Worm (Caenorhabditis elegans): Measurements from ENCODE around the gene ZC21.8.

ZC21.8 gene

ce11 chrIII:8524773-8525172 lies 5.0 kb upstream of the ZC21.8 start, which contains the start of gene idpp-15:
TSS of gene idpp-15 (plus strand) at chrIII:8525073.
- TF ChIP-seq somi-1 (GFP tag; optimal IDR thresholded peaks at IDR 0.05) = no peak
- TF ChIP-seq lir-1 (GFP tag; conservative IDR thresholded peaks at IDR 0.05) = no peak
- TF ChIP-seq F52B5.7 (tag; optimal IDR thresholded peaks at IDR 0.05) = no peak
- no peak for TF ChIP-seq bed-1 (GFP tag; IDR thresholded peaks at IDR 0.05)
- TF ChIP-seq ztf-22 (GFP tag; optimal IDR thresholded peaks at IDR 0.05) = no peak
- TF ChIP-seq attf-3 (GFP tag; conservative IDR thresholded peaks at IDR 0.05) = no peak
- TF ChIP-seq sptf-2 (GFP tag; optimal IDR thresholded peaks at IDR 0.05) = no peak
- no peak for TF ChIP-seq egl-44 (GFP tag; IDR thresholded peaks at IDR 0.05)
- TF ChIP-seq hmg-1.2 (GFP tag; IDR thresholded peaks at IDR 0.05) = no peak
- TF ChIP-seq efl-1 (GFP tag; optimal IDR thresholded peaks at IDR 0.05) = no peak
- TF ChIP-seq attf-5 (GFP tag; optimal IDR thresholded peaks at IDR 0.05) = no peak
- TF ChIP-seq C06A6.2 (GFP tag; conservative IDR thresholded peaks at IDR 0.05) = no peak

- TF ChIP-seq egrh-3 (GFP tag; IDR thresholded peaks at IDR 0.05) (no peak), ceh-100 (GFP tag; IDR thresholded peaks at IDR 0.05) (no peak), lag-1 (GFP tag; IDR thresholded peaks at IDR 0.05) (no peak), lin-35 (GFP tag; optimal IDR thresholded peaks at IDR 0.05) (no peak), F22D6.2 (tag; optimal IDR thresholded peaks at IDR 0.05) (no peak), Y53G8AR.9 (GFP tag; conservative IDR thresholded peaks at IDR 0.05) (no peak)
Measured at ce11 chrIII:8521654-8522392, 2.0 kb upstream of the ZC21.8 start.

ce11 chrIII:8520589-8520988 lies 803 bp upstream of the ZC21.8 start:
- TF ChIP-seq athp-1 (tag; optimal IDR thresholded peaks at IDR 0.05) (no peak), hmg-20 (GFP tag; IDR thresholded peaks at IDR 0.05) (no peak), xnd-1 (tag; optimal IDR thresholded peaks at IDR 0.05) (no peak), lin-35 (GFP tag; optimal IDR thresholded peaks at IDR 0.05) (no peak), rpc-1 (optimal IDR thresholded peaks at IDR 0.05) (no peak), rpc-1 (tag; optimal IDR thresholded peaks at IDR 0.05) (no peak), hlh-12 (tag; optimal IDR thresholded peaks at IDR 0.05) (no peak), ceh-40 (GFP tag; IDR thresholded peaks at IDR 0.05) (no peak)

- TF ChIP-seq B0336.3 (GFP tag; IDR thresholded peaks at IDR 0.05) (0 out of 2 replicates have a peak, but pooled peaks have one; percentile 47), ztf-3 (GFP tag; optimal IDR thresholded peaks at IDR 0.05) (no peak), D2030.7 (GFP tag; IDR thresholded peaks at IDR 0.05) (no peak), cebp-1 (GFP tag; IDR thresholded peaks at IDR 0.05) (no peak), cebp-1 (tag; optimal IDR thresholded peaks at IDR 0.05) (peak; percentile 12), ZK185.1 (tag; optimal IDR thresholded peaks at IDR 0.05; ENCODE audit: poor library complexity, severe bottlenecking) (no peak), lin-54 (GFP tag; optimal IDR thresholded peaks at IDR 0.05) (no peak), chd-7 (tag; optimal IDR thresholded peaks at IDR 0.05) (peak; percentile 64), hsf-1 (GFP tag; IDR thresholded peaks at IDR 0.05) (no peak), mxl-1 (tag; optimal IDR thresholded peaks at IDR 0.05) (no peak), ztf-25 (GFP tag; IDR thresholded peaks at IDR 0.05) (no peak), aptf-3 (GFP tag; IDR thresholded peaks at IDR 0.05) (no peak), F57C9.4 (tag; optimal IDR thresholded peaks at IDR 0.05) (no peak), F49E8.2 (tag; optimal IDR thresholded peaks at IDR 0.05; ENCODE audit: insufficient read depth) (no peak), F22D6.2 (tag; optimal IDR thresholded peaks at IDR 0.05) (no peak), madf-8 (GFP tag; conservative IDR thresholded peaks at IDR 0.05) (no peak), zim-3 (tag; optimal IDR thresholded peaks at IDR 0.05) (no peak), Y56A3A.18 (GFP tag; IDR thresholded peaks at IDR 0.05) (0 out of 2 replicates have a peak, but pooled peaks have one; percentile 27), lin-26 (GFP tag; IDR thresholded peaks at IDR 0.05) (0 out of 2 replicates have a peak, but pooled peaks have one; percentile 24), rec-8 (tag; optimal IDR thresholded peaks at IDR 0.05) (no peak)
Measured at ce11 chrIII:8518990-8519389, 796 bp downstream of the ZC21.8 start.
